Worm (Caenorhabditis elegans) whole organism, L4 larva: ENCODE results near the gene C16A3.5.

Experiments used
- F10B5.3 ChIP-seq: sonication (generic microtip); optimal IDR thresholded peaks from 2 replicates; lab custom pipeline; 2016; ENCODE audit warnings: mild to moderate bottlenecking, missing genetic modification characterization, missing compliant biosample characterization
- F26F4.8 ChIP-seq: fragments of 200-800 bp; sonication (Bioruptor generic); conservative IDR thresholded peaks from 2 replicates; pipeline ENCODE4 v1.3.6; 2022; ENCODE audit warnings: missing genetic modification characterization, missing compliant biosample characterization
- F37D6.2 ChIP-seq: sonication (generic microtip); optimal IDR thresholded peaks from 2 replicates; lab custom pipeline; 2016; ENCODE audit warnings: mild to moderate bottlenecking, missing genetic modification characterization, missing compliant biosample characterization
- R02D3.7 ChIP-seq: fragments of 150-350 bp; sonication (generic microtip); optimal IDR thresholded peaks from 3 replicates; lab custom pipeline; 2014; ENCODE audit warnings: missing biosample characterization, missing genetic modification characterization
- T20F7.1 ChIP-seq: fragments of 200-800 bp; sonication (Bioruptor generic); optimal IDR thresholded peaks from 2 replicates; lab custom pipeline; 2018; ENCODE audit warnings: mild to moderate bottlenecking, missing genetic modification characterization, missing compliant biosample characterization
- Y105C5A.15 ChIP-seq: fragments of 200-800 bp; sonication (Bioruptor generic); IDR thresholded peaks from 2 replicates; pipeline ENCODE4 v1.3.6; 2022; ENCODE audit warnings: missing genetic modification characterization, missing compliant biosample characterization
- Y48G9A.11 ChIP-seq: fragments of 200-800 bp; sonication (Bioruptor generic); IDR thresholded peaks from 2 replicates; pipeline ENCODE4 v1.3.6; 2022; ENCODE audit warnings: missing genetic modification reagents, missing genetic modification characterization, missing compliant biosample characterization
- Y75B8A.6 ChIP-seq: fragments of 200-800 bp; sonication (Bioruptor generic); IDR thresholded peaks from 2 replicates; pipeline ENCODE4 v1.3.6; 2022; ENCODE audit warnings: missing genetic modification reagents, missing genetic modification characterization, missing compliant biosample characterization
- ZK337.2 ChIP-seq: fragments of 200-800 bp; sonication (Bioruptor generic); IDR thresholded peaks from 2 replicates; pipeline ENCODE4 v1.3.6; 2022; ENCODE audit warnings: missing genetic modification reagents, missing genetic modification characterization, missing compliant biosample characterization
- ama-1 ChIP-seq: fragments of 150-350 bp; optimal IDR thresholded peaks from 2 replicates; lab custom pipeline; 2014; ENCODE audit warnings: inconsistent platforms, mixed read lengths
- ceh-44 ChIP-seq: fragments of 200-800 bp; sonication (Bioruptor generic); IDR thresholded peaks from 2 replicates; pipeline ENCODE4 v1.3.6; 2022; ENCODE audit warnings: missing genetic modification reagents, missing genetic modification characterization, missing compliant biosample characterization
- daf-12 ChIP-seq: fragments of 150-350 bp; optimal IDR thresholded peaks from 2 replicates; lab custom pipeline; 2014; ENCODE audit warnings: missing biosample characterization, missing genetic modification reagents, missing genetic modification characterization
- daf-19 ChIP-seq: fragments of 200-800 bp; sonication (Bioruptor generic); conservative IDR thresholded peaks from 2 replicates; pipeline ENCODE4 v1.3.6; 2022; ENCODE audit warnings: missing genetic modification characterization, missing compliant biosample characterization
- dmd-9 ChIP-seq: fragments of 200-800 bp; sonication (Bioruptor generic); IDR thresholded peaks from 2 replicates; pipeline ENCODE4 v1.3.6; 2022; ENCODE audit warnings: missing genetic modification reagents, missing genetic modification characterization, missing compliant biosample characterization
- duxl-1 ChIP-seq: sonication (generic microtip); optimal IDR thresholded peaks from 2 replicates; lab custom pipeline; 2016; ENCODE audit warnings: mild to moderate bottlenecking, missing genetic modification characterization, moderate library complexity, missing compliant biosample characterization; ENCODE audit not compliant: poor library complexity
- dve-1 ChIP-seq: sonication (generic microtip); optimal IDR thresholded peaks from 2 replicates; lab custom pipeline; 2017; ENCODE audit warnings: antibody characterized with exemption, mild to moderate bottlenecking, missing genetic modification characterization, missing compliant biosample characterization; ENCODE audit not compliant: insufficient read depth
- egl-27 ChIP-seq: sonication (generic microtip); optimal IDR thresholded peaks from 3 replicates; lab custom pipeline; 2017; ENCODE audit warnings: missing biosample characterization, missing genetic modification reagents, missing genetic modification characterization
- egl-43 ChIP-seq: fragments of 200-800 bp; sonication (Bioruptor generic); IDR thresholded peaks from 2 replicates; pipeline ENCODE4 v1.3.6; 2022; ENCODE audit warnings: missing genetic modification reagents, missing genetic modification characterization, missing compliant biosample characterization
- fkh-10 ChIP-seq: fragments of 150-350 bp; optimal IDR thresholded peaks from 2 replicates; lab custom pipeline; 2014; ENCODE audit warnings: missing biosample characterization, missing genetic modification reagents, missing genetic modification characterization
- hlh-30 ChIP-seq: sonication (generic microtip); optimal IDR thresholded peaks from 2 replicates; lab custom pipeline; 2017; ENCODE audit warnings: antibody characterized with exemption, mild to moderate bottlenecking, missing genetic modification characterization, missing compliant biosample characterization; ENCODE audit not compliant: insufficient read depth
- hmg-1.1 ChIP-seq: fragments of 200-800 bp; sonication (Bioruptor generic); IDR thresholded peaks from 2 replicates; pipeline ENCODE4 v1.3.6; 2022; ENCODE audit warnings: missing genetic modification reagents, missing genetic modification characterization, missing compliant biosample characterization
- lin-13 ChIP-seq: fragments of 150-350 bp; optimal IDR thresholded peaks from 2 replicates; lab custom pipeline; 2014; ENCODE audit warnings: missing biosample characterization, missing genetic modification reagents, missing genetic modification characterization
- lin-29 ChIP-seq: fragments of 200-800 bp; sonication (Bioruptor generic); IDR thresholded peaks from 2 replicates; pipeline ENCODE4 v1.3.6; 2022; ENCODE audit warnings: missing genetic modification reagents, missing genetic modification characterization, missing compliant biosample characterization
- lir-3 ChIP-seq: sonication (generic microtip); optimal IDR thresholded peaks from 2 replicates; lab custom pipeline; 2016; ENCODE audit warnings: mild to moderate bottlenecking, missing genetic modification characterization, missing compliant biosample characterization
- lsy-2 ChIP-seq, 2 experiments: fragments of 150-350 bp in 1 of 2; sonication (generic microtip) in 1 of 2; optimal IDR thresholded peaks; 2 replicates each; lab custom pipeline; 2014 to 2017; ENCODE audit warnings: missing biosample characterization in 2 of 2, missing genetic modification characterization in 2 of 2
- madf-9 ChIP-seq: fragments of 200-800 bp; sonication (Bioruptor generic); conservative IDR thresholded peaks from 2 replicates; pipeline ENCODE4 v1.3.6; 2022; ENCODE audit warnings: missing genetic modification reagents, missing genetic modification characterization, missing compliant biosample characterization
- mdl-1 ChIP-seq, 2 experiments: fragments of 150-350 bp in 1 of 2; sonication (generic microtip) in 1 of 2; optimal IDR thresholded peaks; 2 replicates each; lab custom pipeline; 2014 to 2017; ENCODE audit warnings: missing biosample characterization in 2 of 2, missing genetic modification characterization in 2 of 2
- mep-1 ChIP-seq: fragments of 150-350 bp; sonication (generic microtip); optimal IDR thresholded peaks from 3 replicates; lab custom pipeline; 2014; ENCODE audit warnings: missing biosample characterization, missing genetic modification characterization
- mes-2 ChIP-seq: sonication (generic microtip); optimal IDR thresholded peaks from 2 replicates; lab custom pipeline; 2016; ENCODE audit warnings: missing genotype, mild to moderate bottlenecking, missing genetic modification characterization, missing compliant biosample characterization; ENCODE audit not compliant: poor library complexity, severe bottlenecking
- mxl-2 ChIP-seq: fragments of 200-800 bp; sonication (Bioruptor generic); conservative IDR thresholded peaks from 2 replicates; pipeline ENCODE4 v1.3.6; 2022; ENCODE audit warnings: missing genetic modification reagents, missing genetic modification characterization, missing compliant biosample characterization
- nhr-10 ChIP-seq: fragments of 150-350 bp; optimal IDR thresholded peaks from 2 replicates; lab custom pipeline; 2014; ENCODE audit warnings: missing biosample characterization, missing genetic modification characterization
- nhr-111 ChIP-seq: fragments of 200-800 bp; sonication (Bioruptor generic); optimal IDR thresholded peaks from 2 replicates; lab custom pipeline; 2018; ENCODE audit warnings: mild to moderate bottlenecking, missing genetic modification characterization, missing compliant biosample characterization
- nhr-41 ChIP-seq: fragments of 200-800 bp; sonication (Bioruptor generic); IDR thresholded peaks from 2 replicates; pipeline ENCODE4 v1.3.6; 2022; ENCODE audit warnings: missing genetic modification reagents, missing genetic modification characterization, missing compliant biosample characterization
- nhr-42 ChIP-seq: fragments of 200-800 bp; sonication (Bioruptor generic); IDR thresholded peaks from 2 replicates; pipeline ENCODE4 v1.3.6; 2022; ENCODE audit warnings: missing genetic modification characterization, missing compliant biosample characterization
- nhr-48 ChIP-seq: sonication (generic microtip); optimal IDR thresholded peaks from 2 replicates; lab custom pipeline; 2016; ENCODE audit warnings: mild to moderate bottlenecking, missing genetic modification characterization, missing compliant biosample characterization
- nhr-6 ChIP-seq: fragments of 150-350 bp; optimal IDR thresholded peaks from 2 replicates; lab custom pipeline; 2014; ENCODE audit warnings: missing biosample characterization, missing genetic modification characterization
- nhr-77 ChIP-seq: fragments of 150-350 bp; optimal IDR thresholded peaks from 2 replicates; lab custom pipeline; 2014; ENCODE audit warnings: missing biosample characterization, missing genetic modification characterization
- php-3 ChIP-seq: fragments of 200-800 bp; sonication (Bioruptor generic); IDR thresholded peaks from 2 replicates; pipeline ENCODE4 v1.3.6; 2022; ENCODE audit warnings: missing genetic modification reagents, missing genetic modification characterization, missing compliant biosample characterization
- saeg-2 ChIP-seq: fragments of 200-800 bp; sonication (Bioruptor generic); IDR thresholded peaks from 2 replicates; pipeline ENCODE4 v1.3.6; 2022; ENCODE audit warnings: missing genetic modification reagents, missing genetic modification characterization, missing compliant biosample characterization
- sdz-12 ChIP-seq: fragments of 200-800 bp; sonication (Bioruptor generic); optimal IDR thresholded peaks from 2 replicates; lab custom pipeline; 2018; ENCODE audit warnings: mild to moderate bottlenecking, missing genetic modification characterization, missing compliant biosample characterization
- snpc-1.2 ChIP-seq: fragments of 200-800 bp; sonication (Bioruptor generic); IDR thresholded peaks from 2 replicates; pipeline ENCODE4 v1.3.6; 2022; ENCODE audit warnings: missing genetic modification reagents, missing genetic modification characterization, missing compliant biosample characterization
- tag-97 ChIP-seq: fragments of 200-800 bp; sonication (Bioruptor generic); IDR thresholded peaks from 2 replicates; pipeline ENCODE4 v1.3.6; 2022; ENCODE audit warnings: missing genetic modification characterization, missing compliant biosample characterization
- unc-130 ChIP-seq: sonication (generic microtip); optimal IDR thresholded peaks from 2 replicates; lab custom pipeline; 2016; ENCODE audit warnings: missing genetic modification reagents, missing genetic modification characterization, missing compliant biosample characterization
- vab-7 ChIP-seq: fragments of 200-800 bp; sonication (Bioruptor generic); IDR thresholded peaks from 2 replicates; pipeline ENCODE4 v1.3.6; 2022; ENCODE audit warnings: missing genetic modification reagents, missing genetic modification characterization, missing compliant biosample characterization
- zfp-3 ChIP-seq: fragments of 200-800 bp; sonication (Bioruptor generic); conservative IDR thresholded peaks from 2 replicates; pipeline ENCODE4 v1.3.6; 2022; ENCODE audit warnings: missing genetic modification reagents, missing genetic modification characterization, missing compliant biosample characterization
- zip-11 ChIP-seq: fragments of 200-800 bp; sonication (Bioruptor generic); IDR thresholded peaks from 2 replicates; pipeline ENCODE4 v1.3.6; 2022; ENCODE audit warnings: missing genetic modification characterization, missing compliant biosample characterization
- zip-2 ChIP-seq: fragments of 150-350 bp; optimal IDR thresholded peaks from 2 replicates; lab custom pipeline; 2014; ENCODE audit warnings: missing biosample characterization, missing genetic modification characterization
- ztf-11 ChIP-seq: fragments of 150-350 bp; optimal IDR thresholded peaks from 2 replicates; lab custom pipeline; 2014; ENCODE audit warnings: missing biosample characterization, missing genetic modification characterization

C16A3.5 gene

DNA sequence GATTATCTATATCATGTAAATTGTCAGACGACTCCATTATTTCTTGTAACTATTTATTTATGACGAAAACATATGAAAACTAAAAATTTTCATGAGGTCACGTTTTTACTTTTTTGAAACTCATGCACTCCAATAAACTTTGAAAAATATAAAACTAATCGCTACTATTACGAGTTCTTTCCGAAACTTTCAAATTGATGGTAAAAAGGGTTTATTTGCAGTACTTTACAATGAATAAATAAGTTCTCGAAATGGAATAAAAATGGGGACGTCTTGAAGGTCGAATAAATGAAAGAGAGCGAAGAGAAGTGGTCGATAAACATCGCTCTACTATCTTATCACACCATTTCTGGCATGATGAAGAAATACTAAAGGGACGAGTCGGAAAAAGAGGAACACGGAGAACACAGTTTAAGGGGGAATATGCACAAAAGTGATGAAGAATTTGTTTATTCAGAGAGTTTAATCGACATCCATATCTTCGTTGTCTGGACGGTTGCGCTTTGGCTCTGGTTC, 40.6 kb upstream of the C16A3.5 start, which contains the start of gene let-767 (continued):
- no peak for TF ChIP-seq sdz-12 (GFP tag; lab: Kevin White, UChicago)

- TF ChIP-seq R02D3.7 (tag; lab: Kevin White, UChicago) (no peak), duxl-1 (no peak), zip-2 (tag; lab: Kevin White, UChicago) (no peak), daf-12 (tag; lab: Kevin White, UChicago) (no peak), mep-1 (tag; lab: Kevin White, UChicago) (peak; percentile 56), vab-7 (no peak), nhr-10 (no peak), nhr-42 (GFP tag; lab: Robert Waterston, UW) (no peak), nhr-41 (GFP tag; lab: Robert Waterston, UW) (no peak), ZK337.2 (GFP tag; lab: Robert Waterston, UW) (no peak), dve-1 (tag; lab: Kevin White, UChicago) (peak; percentile 53), T20F7.1 (GFP tag; lab: Kevin White, UChicago) (peak; percentile 59), mxl-2 (GFP tag; lab: Robert Waterston, UW) (no peak), zip-11 (GFP tag; lab: Robert Waterston, UW) (no peak), unc-130 (no peak), ztf-11 (no peak), madf-9 (GFP tag; lab: Robert Waterston, UW) (no peak), lin-13 (no peak), hlh-30 (peak; percentile 96), F37D6.2 (tag; lab: Kevin White, UChicago) (no peak), nhr-48 (tag; lab: Kevin White, UChicago) (no peak), snpc-1.2 (GFP tag; lab: Robert Waterston, UW) (no peak), nhr-77 (peak; percentile 23), lin-29 (GFP tag; lab: Robert Waterston, UW) (no peak), F10B5.3 (no peak), tag-97 (GFP tag; lab: Robert Waterston, UW) (no peak), Y105C5A.15 (GFP tag; lab: Robert Waterston, UW) (no peak), F26F4.8 (GFP tag; lab: Robert Waterston, UW) (no peak), lir-3 (no peak), ceh-44 (no peak), daf-19 (GFP tag; lab: Robert Waterston, UW) (no peak), nhr-111 (no peak), sdz-12 (GFP tag; lab: Kevin White, UChicago) (no peak), ama-1 (lab: Kevin White, UChicago) (no peak), Y48G9A.11 (GFP tag; lab: Robert Waterston, UW) (no peak), mes-2 (tag; lab: Kevin White, UChicago) (peak; percentile 76), nhr-6 (tag; lab: Kevin White, UChicago) (peak; percentile 54), saeg-2 (GFP tag; lab: Robert Waterston, UW) (no peak), fkh-10 (GFP tag; lab: Kevin White, UChicago) (peak; percentile 22), egl-27 (tag; lab: Kevin White, UChicago) (no peak), php-3 (GFP tag; lab: Robert Waterston, UW) (no peak), zfp-3 (no peak), mdl-1 (tag; optimal IDR thresholded peaks at IDR 0.05; lab: Kevin White, UChicago) (peak; percentile 20 to 78), dmd-9 (no peak), lsy-2 (tag; optimal IDR thresholded peaks at IDR 0.05; lab: Kevin White, UChicago) (peak; percentile 75 to 98), egl-43 (GFP tag; lab: Robert Waterston, UW) (no peak), hmg-1.1 (GFP tag; lab: Robert Waterston, UW) (peak; percentile 52), Y75B8A.6 (no peak)
Observed at ce11 chrIII:6341878-6342453, 38.6 kb upstream of the C16A3.5 start, which contains the start of gene rpn-13. TSS of gene rpn-13 (minus strand) at chrIII:6341928.
